Fruit fly (Drosophila melanogaster): ENCODE measurements around the gene CG31988.

- TF ChIP-seq h (GFP tag; optimal IDR thresholded peaks at IDR 0.05) (no peak), usp (GFP tag; optimal IDR thresholded peaks at IDR 0.05) (no peak), Sp1 (GFP tag; optimal IDR thresholded peaks at IDR 0.05) (peak; percentile 6), Hr78 (GFP tag; optimal IDR thresholded peaks at IDR 0.05) (no peak), pan (optimal IDR thresholded peaks at IDR 0.05) (no peak), psq (GFP tag; optimal IDR thresholded peaks at IDR 0.05) (peak; percentile 92)
These were observed 46.2 kb downstream of the CG31988 start, which contains the start of the genes Mpp6 and E2f2 for dm6 chr2L:21156156-21157040.

All from whole organism, wandering third instar larva.